Worm (Caenorhabditis elegans) whole organism, young adult: ENCODE data around the gene Y64G10A.7.

Experiments used
- B0035.1 ChIP-seq: sonication (generic microtip); optimal IDR thresholded peaks from 2 replicates; lab custom pipeline; 2016; ENCODE audit warnings: missing genetic modification characterization, mild to moderate bottlenecking, missing compliant biosample characterization, missing genotype, missing genetic modification reagents
- F55B11.4 ChIP-seq: sonication (generic microtip); optimal IDR thresholded peaks from 2 replicates; lab custom pipeline; 2016; ENCODE audit warnings: missing compliant biosample characterization, missing genetic modification characterization, borderline replicate concordance; ENCODE audit not compliant: insufficient read depth
- F57A8.1 ChIP-seq: fragments of 200-800 bp; sonication (Bioruptor generic); optimal IDR thresholded peaks from 2 replicates; lab custom pipeline; 2018; ENCODE audit warnings: mild to moderate bottlenecking, missing genetic modification characterization, moderate library complexity, missing compliant biosample characterization
- F57C9.4 ChIP-seq: sonication (generic microtip); optimal IDR thresholded peaks from 2 replicates; lab custom pipeline; 2017; ENCODE audit warnings: mild to moderate bottlenecking, missing genetic modification characterization, missing compliant biosample characterization
- T07F8.4 ChIP-seq: sonication (generic microtip); optimal IDR thresholded peaks from 2 replicates; lab custom pipeline; 2016; ENCODE audit warnings: mild to moderate bottlenecking, missing genetic modification characterization, moderate library complexity, missing compliant biosample characterization
- T26A5.8 ChIP-seq: sonication (generic microtip); optimal IDR thresholded peaks from 2 replicates; lab custom pipeline; 2016; ENCODE audit warnings: missing genetic modification characterization, missing compliant biosample characterization
- Y67H2A.10 ChIP-seq: fragments of 200-800 bp; sonication (Bioruptor generic); conservative IDR thresholded peaks from 2 replicates; pipeline ENCODE4 v1.3.6; 2022; ENCODE audit warnings: missing genetic modification reagents, missing genetic modification characterization, missing compliant biosample characterization
- Y79H2A.3 ChIP-seq: fragments of 200-800 bp; sonication (Bioruptor generic); conservative IDR thresholded peaks from 2 replicates; pipeline ENCODE4 v1.3.6; 2022; ENCODE audit warnings: missing genetic modification reagents, missing genetic modification characterization, missing compliant biosample characterization
- Y95B8A.8 ChIP-seq: fragments of 200-800 bp; sonication (Bioruptor generic); IDR thresholded peaks from 2 replicates; pipeline ENCODE4 v1.3.6; 2022; ENCODE audit warnings: missing genetic modification reagents, missing genetic modification characterization, missing compliant biosample characterization
- akir-1 ChIP-seq: fragments of 200-800 bp; sonication (Bioruptor generic); optimal IDR thresholded peaks from 2 replicates; lab custom pipeline; 2018; ENCODE audit warnings: mild to moderate bottlenecking, missing genetic modification characterization, moderate library complexity, missing compliant biosample characterization
- ama-1 ChIP-seq, 3 experiments: fragments of 150-350 bp in 1 of 3; sonication (generic microtip) in 2 of 3; optimal IDR thresholded peaks; 2 replicates each; lab custom pipeline; 2014 to 2018; ENCODE audit warnings: missing biosample characterization in 2 of 3, missing genetic modification characterization in 2 of 3, missing genetic modification reagents in 2 of 3
- aptf-3 ChIP-seq: fragments of 200-800 bp; sonication (Bioruptor generic); IDR thresholded peaks from 2 replicates; pipeline ENCODE4 v1.3.6; 2022; ENCODE audit warnings: missing genetic modification characterization, missing compliant biosample characterization
- athp-1 ChIP-seq: sonication (generic microtip); optimal IDR thresholded peaks from 2 replicates; lab custom pipeline; 2017; ENCODE audit warnings: mild to moderate bottlenecking, missing genetic modification characterization, missing compliant biosample characterization
- bed-2 ChIP-seq: fragments of 200-800 bp; sonication (Bioruptor generic); IDR thresholded peaks from 2 replicates; pipeline ENCODE4 v1.3.6; 2022; ENCODE audit warnings: missing genetic modification reagents, missing genetic modification characterization, missing compliant biosample characterization
- cebp-2 ChIP-seq: fragments of 200-800 bp; sonication (Bioruptor generic); IDR thresholded peaks from 2 replicates; pipeline ENCODE4 v1.3.6; 2022; ENCODE audit warnings: missing genetic modification characterization, missing compliant biosample characterization
- dox-1 ChIP-seq: fragments of 200-800 bp; sonication (Bioruptor generic); IDR thresholded peaks from 2 replicates; pipeline ENCODE4 v1.3.6; 2022; ENCODE audit warnings: missing genetic modification reagents, missing genetic modification characterization, missing compliant biosample characterization
- gei-17 ChIP-seq: fragments of 200-800 bp; sonication (Bioruptor generic); optimal IDR thresholded peaks from 2 replicates; lab custom pipeline; 2018; ENCODE audit warnings: mild to moderate bottlenecking, missing genetic modification characterization, missing compliant biosample characterization
- hmg-1.2 ChIP-seq: fragments of 200-800 bp; sonication (Bioruptor generic); IDR thresholded peaks from 2 replicates; pipeline ENCODE4 v1.3.6; 2022; ENCODE audit warnings: missing genetic modification reagents, missing genetic modification characterization, missing compliant biosample characterization
- hmg-20 ChIP-seq: fragments of 200-800 bp; sonication (Bioruptor generic); IDR thresholded peaks from 2 replicates; pipeline ENCODE4 v1.3.6; 2022; ENCODE audit warnings: missing genetic modification reagents, missing genetic modification characterization, missing compliant biosample characterization
- lag-1 ChIP-seq: fragments of 200-800 bp; sonication (Bioruptor generic); IDR thresholded peaks from 2 replicates; pipeline ENCODE4 v1.3.6; 2022; ENCODE audit warnings: missing genetic modification reagents, missing genetic modification characterization, missing compliant biosample characterization
- let-607 ChIP-seq, 2 experiments: fragments of 200-800 bp in 1 of 2; sonication (Bioruptor generic) in 1 of 2; sonication (generic microtip) in 1 of 2; optimal IDR thresholded peaks; 2 replicates each; lab custom pipeline; 2016 to 2018; ENCODE audit warnings: mild to moderate bottlenecking in 2 of 2, missing compliant biosample characterization in 2 of 2, missing genetic modification characterization in 2 of 2, moderate library complexity in 2 of 2, missing genotype in 1 of 2
- lir-1 ChIP-seq: fragments of 200-800 bp; sonication (Bioruptor generic); conservative IDR thresholded peaks from 2 replicates; pipeline ENCODE4 v1.3.6; 2022; ENCODE audit warnings: missing genetic modification reagents, missing genetic modification characterization, missing compliant biosample characterization
- lsl-1 ChIP-seq: fragments of 200-800 bp; sonication (Bioruptor generic); optimal IDR thresholded peaks from 2 replicates; lab custom pipeline; 2018; ENCODE audit warnings: mild to moderate bottlenecking, missing genetic modification characterization, moderate library complexity, missing compliant biosample characterization
- mcd-1 ChIP-seq: fragments of 200-800 bp; sonication (Bioruptor generic); IDR thresholded peaks from 2 replicates; pipeline ENCODE4 v1.3.6; 2022; ENCODE audit warnings: missing genetic modification reagents, missing genetic modification characterization, missing compliant biosample characterization
- mel-28 ChIP-seq: sonication (generic microtip); optimal IDR thresholded peaks from 2 replicates; lab custom pipeline; 2016; ENCODE audit warnings: borderline replicate concordance, mild to moderate bottlenecking, missing genetic modification characterization, missing compliant biosample characterization
- nhr-179 ChIP-seq: sonication (generic microtip); optimal IDR thresholded peaks from 2 replicates; lab custom pipeline; 2016; ENCODE audit warnings: mild to moderate bottlenecking, missing genetic modification characterization, missing compliant biosample characterization
- rcor-1 ChIP-seq: fragments of 200-800 bp; sonication (Bioruptor generic); IDR thresholded peaks from 2 replicates; pipeline ENCODE4 v1.3.6; 2022; ENCODE audit warnings: missing genetic modification reagents, missing genetic modification characterization, missing compliant biosample characterization
- rec-8 ChIP-seq, 2 experiments: sonication (generic microtip); optimal IDR thresholded peaks; 2 replicates each; lab custom pipeline; 2016; ENCODE audit warnings: mild to moderate bottlenecking in 2 of 2, missing genetic modification characterization in 2 of 2, missing genetic modification reagents in 2 of 2, missing genotype in 2 of 2, missing biosample characterization in 1 of 2, missing compliant biosample characterization in 1 of 2, moderate library complexity in 1 of 2
- rpc-1 ChIP-seq, 2 experiments: fragments of 150-350 bp in 1 of 2; sonication (generic microtip) in 1 of 2; optimal IDR thresholded peaks; 2 replicates each; lab custom pipeline; 2014 to 2018; ENCODE audit warnings: missing biosample characterization in 1 of 2, missing genetic modification characterization in 1 of 2, missing genetic modification reagents in 1 of 2, missing genotype in 1 of 2
- sdz-38 ChIP-seq: sonication (generic microtip); optimal IDR thresholded peaks from 2 replicates; lab custom pipeline; 2016; ENCODE audit warnings: missing genotype, missing genetic modification characterization, missing compliant biosample characterization
- snpc-1.1 ChIP-seq: sonication (generic microtip); optimal IDR thresholded peaks from 2 replicates; lab custom pipeline; 2017; ENCODE audit warnings: missing genetic modification characterization, mild to moderate bottlenecking, missing compliant biosample characterization, antibody characterized with exemption, moderate library complexity, missing genotype, missing genetic modification reagents; ENCODE audit not compliant: insufficient read depth
- snpc-1.3 ChIP-seq: sonication (generic microtip); optimal IDR thresholded peaks from 2 replicates; lab custom pipeline; 2017; ENCODE audit warnings: missing genetic modification characterization, mild to moderate bottlenecking, missing compliant biosample characterization, antibody characterized with exemption, moderate library complexity, missing genotype, missing genetic modification reagents; ENCODE audit not compliant: insufficient read depth
- snpc-4 ChIP-seq, 5 experiments: fragments of 150-350 bp in 1 of 5; sonication (generic microtip) in 4 of 5; optimal IDR thresholded peaks; 2 replicates each; lab custom pipeline; 2014 to 2018; ENCODE audit warnings: missing genetic modification characterization in 5 of 5, missing biosample characterization in 3 of 5, antibody characterized with exemption in 2 of 5, mild to moderate bottlenecking in 2 of 5, missing compliant biosample characterization in 2 of 5, missing genotype in 2 of 5, moderate library complexity in 2 of 5, missing genetic modification reagents in 1 of 5
- sptf-2 ChIP-seq: fragments of 200-800 bp; sonication (Bioruptor generic); optimal IDR thresholded peaks from 2 replicates; lab custom pipeline; 2018; ENCODE audit warnings: mild to moderate bottlenecking, missing genetic modification characterization, missing compliant biosample characterization
- tlf-1 ChIP-seq: fragments of 200-800 bp; sonication (Bioruptor generic); optimal IDR thresholded peaks from 2 replicates; lab custom pipeline; 2018; ENCODE audit warnings: mild to moderate bottlenecking, missing genetic modification characterization, missing compliant biosample characterization
- unc-130 ChIP-seq: sonication (generic microtip); optimal IDR thresholded peaks from 2 replicates; lab custom pipeline; 2016; ENCODE audit warnings: missing genetic modification reagents, missing genetic modification characterization, missing compliant biosample characterization
- xnd-1 ChIP-seq: sonication (generic microtip); optimal IDR thresholded peaks from 2 replicates; lab custom pipeline; 2016; ENCODE audit warnings: missing genotype, missing genetic modification reagents, missing genetic modification characterization, missing compliant biosample characterization
- zim-3 ChIP-seq: sonication (generic microtip); optimal IDR thresholded peaks from 2 replicates; lab custom pipeline; 2017; ENCODE audit warnings: mild to moderate bottlenecking, missing genetic modification characterization, moderate library complexity, missing compliant biosample characterization
- ztf-25 ChIP-seq: fragments of 200-800 bp; sonication (Bioruptor generic); IDR thresholded peaks from 2 replicates; pipeline ENCODE4 v1.3.6; 2022; ENCODE audit warnings: missing genetic modification reagents, missing genetic modification characterization, missing compliant biosample characterization

Y64G10A.7 gene

ce11 chrIV:14284920-14285319 lies 6.8 kb upstream of the Y64G10A.7 start:
- TF ChIP-seq Y95B8A.8 (GFP tag; lab: Robert Waterston, UW), result no peak
- no peak for TF ChIP-seq hmg-20 (GFP tag; lab: Robert Waterston, UW)
- TF ChIP-seq rpc-1 (optimal IDR thresholded peaks at IDR 0.05; lab: Kevin White, UChicago), result no peak
- TF ChIP-seq rpc-1 (tag; optimal IDR thresholded peaks at IDR 0.05; lab: Kevin White, UChicago), result no peak
- TF ChIP-seq lag-1, result no peak
- no peak for TF ChIP-seq ztf-25
- TF ChIP-seq bed-2 (GFP tag; lab: Robert Waterston, UW), result no peak
- no peak for TF ChIP-seq F57A8.1 (GFP tag; lab: Kevin White, UChicago)
- TF ChIP-seq nhr-179, result no peak
- no peak for TF ChIP-seq snpc-1.3
- TF ChIP-seq dox-1 (GFP tag; lab: Robert Waterston, UW), result no peak
- TF ChIP-seq Y67H2A.10, result no peak
- no peak for TF ChIP-seq aptf-3
- TF ChIP-seq mcd-1 (GFP tag; lab: Robert Waterston, UW), result no peak
- TF ChIP-seq Y79H2A.3 (GFP tag; lab: Robert Waterston, UW), result no peak
- TF ChIP-seq rcor-1 (GFP tag; lab: Robert Waterston, UW), result no peak
- no peak for TF ChIP-seq sptf-2

ce11 chrIV:14295262-14295661 lies 3.6 kb downstream of the Y64G10A.7 start:
- TF ChIP-seq akir-1 (no peak), let-607 (tag; optimal IDR thresholded peaks at IDR 0.05; lab: Kevin White, UChicago) (no peak), sdz-38 (tag; lab: Kevin White, UChicago) (no peak), snpc-1.1 (tag; lab: Kevin White, UChicago) (no peak)
- TF ChIP-seq, all 124 proteins: peak for 0

- TF ChIP-seq xnd-1 (tag; lab: Kevin White, UChicago), result no peak
- no peak for TF ChIP-seq T07F8.4 (tag; lab: Kevin White, UChicago)
- no peak for TF ChIP-seq zim-3 (tag; lab: Kevin White, UChicago)
- no peak for TF ChIP-seq F55B11.4 (tag; lab: Kevin White, UChicago)
- TF ChIP-seq mcd-1 (GFP tag; lab: Robert Waterston, UW), result no peak
- TF ChIP-seq B0035.1 (tag; lab: Kevin White, UChicago), result no peak
- TF ChIP-seq nhr-179, result no peak
- no peak for TF ChIP-seq lsl-1
- no peak for TF ChIP-seq tlf-1 (GFP tag; lab: Kevin White, UChicago)
- TF ChIP-seq F57C9.4, result no peak
- TF ChIP-seq unc-130, result no peak
- no peak for TF ChIP-seq lir-1 (GFP tag; lab: Robert Waterston, UW)
- no peak for TF ChIP-seq athp-1 (tag; lab: Kevin White, UChicago)
- no peak for TF ChIP-seq T26A5.8 (tag; lab: Kevin White, UChicago)
- TF ChIP-seq snpc-1.3, result no peak
- TF ChIP-seq cebp-2 (GFP tag; lab: Robert Waterston, UW), result no peak
- TF ChIP-seq, all 124 proteins: peak for 0
Measured at ce11 chrIV:14297058-14297457, 5.4 kb downstream of the Y64G10A.7 start.

ce11 chrIV:14305813-14306212 lies 14.1 kb downstream of the Y64G10A.7 start:
- no peak for TF ChIP-seq mel-28 (tag; lab: Kevin White, UChicago)
- no peak for TF ChIP-seq snpc-4 (GFP tag; optimal IDR thresholded peaks at IDR 0.05; lab: Kevin White, UChicago)
- TF ChIP-seq snpc-4 (tag; optimal IDR thresholded peaks at IDR 0.05; lab: Kevin White, UChicago), result peak in 2 of 4 experiments; percentile 41 to 49
- TF ChIP-seq ama-1 (optimal IDR thresholded peaks at IDR 0.05; lab: Kevin White, UChicago), result no peak
- no peak for TF ChIP-seq ama-1 (GFP tag; optimal IDR thresholded peaks at IDR 0.05; lab: Kevin White, UChicago)
- no peak for TF ChIP-seq rec-8 (tag; optimal IDR thresholded peaks at IDR 0.05; lab: Kevin White, UChicago)
- TF ChIP-seq gei-17 (GFP tag; lab: Kevin White, UChicago), result no peak
- no peak for TF ChIP-seq hmg-1.2 (GFP tag; lab: Robert Waterston, UW)
- TF ChIP-seq, all 124 proteins: peak for 1
